Worm (Caenorhabditis elegans): ENCODE results near the gene cnx-1.

DNA sequence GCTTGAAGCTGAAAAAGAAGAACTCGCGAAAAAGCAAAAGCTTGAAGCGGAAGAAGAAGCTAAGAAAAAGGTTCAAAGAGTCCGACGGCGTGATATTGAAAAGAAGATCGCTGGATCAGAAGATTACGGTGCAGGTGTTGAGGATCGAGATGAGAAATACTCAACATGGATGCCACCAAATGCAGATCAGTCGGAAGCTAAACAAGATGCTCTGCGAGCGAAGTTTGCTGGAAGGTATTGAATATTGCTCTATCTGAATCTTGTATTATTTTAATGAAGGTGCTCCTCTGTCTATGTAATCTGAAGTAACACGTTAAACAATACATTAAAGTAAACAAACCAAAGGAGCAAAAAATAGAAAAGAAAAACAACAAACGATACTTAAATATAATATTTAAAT, 14.9 kb downstream of the cnx-1 start:
- no peak for TF ChIP-seq W03F9.2 (tag; optimal IDR thresholded peaks at IDR 0.05)
- no peak for TF ChIP-seq him-1 (tag; optimal IDR thresholded peaks at IDR 0.05)

All from whole organism, L4/young adult.